Worm (Caenorhabditis elegans): Measurements from ENCODE around the gene snf-3.

DNA sequence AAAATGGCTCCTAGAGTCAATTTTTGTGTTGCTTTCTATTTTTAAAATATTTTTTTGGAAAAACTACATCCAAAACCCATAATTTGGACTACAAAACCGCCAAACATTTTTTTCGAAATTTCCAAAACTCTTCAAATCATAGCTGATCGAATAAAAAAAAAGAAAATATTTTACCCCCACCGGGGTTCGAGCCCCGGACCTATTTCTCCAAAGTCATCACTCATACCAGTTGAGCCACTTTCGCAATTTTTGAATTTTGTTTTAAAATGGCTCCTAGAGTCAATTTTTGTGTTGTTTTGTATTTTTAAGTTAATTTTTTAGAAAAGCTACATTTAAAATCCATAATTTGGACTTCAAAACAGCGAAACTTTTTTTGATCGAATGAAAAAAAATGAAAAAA lies 6.3 kb upstream of the snf-3 start:
- TF ChIP-seq peb-1 (tag; optimal IDR thresholded peaks at IDR 0.05) (no peak), nhr-237 (tag; optimal IDR thresholded peaks at IDR 0.05) (no peak), ZK546.5 (tag; optimal IDR thresholded peaks at IDR 0.05) (no peak), snpc-4 (tag; optimal IDR thresholded peaks at IDR 0.05) (no peak), unc-55 (GFP tag; optimal IDR thresholded peaks at IDR 0.05) (no peak), egl-27 (tag; optimal IDR thresholded peaks at IDR 0.05) (no peak), ztf-11 (tag; optimal IDR thresholded peaks at IDR 0.05) (no peak), nhr-6 (tag; optimal IDR thresholded peaks at IDR 0.05) (no peak), nhr-77 (tag; optimal IDR thresholded peaks at IDR 0.05) (no peak), nhr-11 (tag; optimal IDR thresholded peaks at IDR 0.05) (no peak)
